Worm (Caenorhabditis elegans): ENCODE data around the gene grl-28.

ce11 chrV:3579248-3579647 lies 27.6 kb upstream of the grl-28 start:
- TF ChIP-seq aptf-3 (GFP tag; IDR thresholded peaks at IDR 0.05) (no peak), snpc-4 (GFP tag; optimal IDR thresholded peaks at IDR 0.05) (no peak), snpc-4 (tag; optimal IDR thresholded peaks at IDR 0.05) (no peak), atf-7 (tag; optimal IDR thresholded peaks at IDR 0.05) (no peak), snpc-3.4 (tag; optimal IDR thresholded peaks at IDR 0.05) (no peak), sptf-2 (GFP tag; optimal IDR thresholded peaks at IDR 0.05) (no peak)

Data from whole organism, young adult.